Worm (Caenorhabditis elegans) whole organism, dauer: ENCODE data around the gene str-87.

Experiments used
- unc-62 ChIP-seq: sonication (generic microtip); optimal IDR thresholded peaks from 2 replicates; lab custom pipeline; 2017; ENCODE audit warnings: missing biosample characterization, missing genetic modification reagents, missing genetic modification characterization

str-87 gene

DNA sequence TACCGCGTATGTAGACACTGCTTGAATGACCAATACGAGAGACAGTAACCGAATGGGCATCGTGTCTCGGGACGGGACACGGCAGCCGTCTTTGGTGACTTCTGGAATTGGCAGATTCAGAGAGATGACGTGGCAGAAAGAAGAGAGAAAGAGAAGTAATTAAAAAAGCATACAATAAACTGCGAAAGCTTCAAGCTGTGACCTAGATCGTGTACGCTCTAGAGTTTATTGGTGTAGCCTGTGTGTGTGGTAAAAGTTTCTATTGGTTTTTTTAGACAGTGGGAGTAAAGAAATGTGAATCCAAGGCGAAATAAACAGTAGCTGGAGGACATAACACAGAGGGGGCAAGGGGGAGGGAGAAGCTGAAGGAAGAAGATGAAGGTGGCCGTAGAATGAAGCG lies 44.0 kb downstream of the str-87 start, which contains the start of gene T19A5.3:
Gene T19A5.3 (minus strand): TSS at position 101 of the 400 bp plus-strand sequence.
- no peak for TF ChIP-seq unc-62

DNA sequence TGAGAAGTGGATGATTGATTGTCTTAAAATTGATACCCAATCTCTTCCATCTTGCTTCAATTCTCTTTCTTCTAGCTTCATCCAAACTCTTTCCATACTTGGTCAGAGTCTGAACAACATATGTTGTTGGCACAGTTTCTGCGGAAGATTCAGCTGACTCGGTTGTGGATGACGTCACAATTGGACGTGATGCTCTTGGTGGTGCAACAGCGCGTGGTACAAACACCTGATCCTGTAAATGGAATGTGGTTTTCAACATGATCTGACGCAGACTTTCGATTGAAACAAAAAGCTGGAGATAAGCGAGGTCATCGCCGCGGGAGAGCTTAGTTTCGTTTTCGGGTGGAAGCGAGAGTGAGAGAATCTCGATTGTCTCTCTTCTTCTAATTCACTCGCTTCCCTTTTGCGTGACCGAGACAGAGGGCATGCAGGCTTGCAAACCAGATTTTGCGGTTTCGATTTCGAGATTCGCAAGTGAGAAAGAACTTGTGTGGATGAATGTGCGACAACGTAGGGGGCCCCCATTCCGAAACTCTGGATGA lies 45.5 kb downstream of the str-87 start:
- TF ChIP-seq unc-62, result no peak

DNA sequence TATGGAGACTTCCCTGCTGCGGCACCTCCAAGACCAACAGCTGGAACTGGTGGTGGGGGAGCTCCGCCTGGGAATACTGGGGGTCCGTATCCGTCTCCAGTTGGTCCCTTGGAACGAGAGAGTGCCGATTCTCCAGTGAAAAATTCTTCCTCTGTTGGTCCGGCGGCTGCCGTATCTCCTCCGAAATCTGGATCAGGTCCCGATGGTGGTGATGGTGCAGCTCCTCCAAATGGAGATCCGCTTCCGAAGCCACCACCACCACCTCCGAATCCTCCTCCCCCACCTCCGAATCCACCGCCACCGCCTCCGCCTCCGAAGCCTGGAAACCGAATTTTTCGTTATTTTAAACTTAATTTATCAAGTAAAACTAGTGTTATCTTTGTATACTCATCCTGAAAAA lies 47.6 kb downstream of the str-87 start:
- no peak for TF ChIP-seq unc-62

DNA sequence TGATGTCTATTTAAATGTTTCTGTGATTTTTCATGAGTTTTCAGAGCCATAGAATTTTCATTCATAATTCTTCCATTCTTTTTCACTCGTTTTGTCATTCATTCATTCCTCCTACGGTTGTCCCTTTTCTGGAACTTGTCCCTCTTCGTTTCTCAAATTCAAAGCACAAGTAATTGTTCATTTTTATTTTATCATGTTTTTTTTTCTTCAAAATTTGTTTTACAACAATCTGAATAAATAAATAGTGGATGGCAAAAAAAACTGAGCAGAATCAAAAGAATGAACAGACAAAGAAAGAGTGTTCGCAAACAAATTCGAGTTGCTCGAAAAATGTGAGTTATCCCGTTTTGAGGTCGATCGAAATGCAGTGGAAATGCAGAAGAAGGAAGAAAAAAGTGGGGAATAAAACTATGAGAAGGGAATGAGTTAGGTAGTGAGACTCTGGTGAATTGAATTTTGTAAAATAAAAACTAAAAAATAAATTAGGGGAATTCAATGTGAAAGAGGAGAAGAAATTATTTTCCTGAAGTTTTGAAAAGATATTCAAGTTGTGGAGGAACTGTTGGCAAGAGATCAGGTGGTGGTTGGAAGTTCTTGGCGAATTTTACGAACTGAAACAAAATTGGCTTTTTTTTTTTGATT lies 48.5 kb downstream of the str-87 start:
- TF ChIP-seq unc-62, result no peak

DNA sequence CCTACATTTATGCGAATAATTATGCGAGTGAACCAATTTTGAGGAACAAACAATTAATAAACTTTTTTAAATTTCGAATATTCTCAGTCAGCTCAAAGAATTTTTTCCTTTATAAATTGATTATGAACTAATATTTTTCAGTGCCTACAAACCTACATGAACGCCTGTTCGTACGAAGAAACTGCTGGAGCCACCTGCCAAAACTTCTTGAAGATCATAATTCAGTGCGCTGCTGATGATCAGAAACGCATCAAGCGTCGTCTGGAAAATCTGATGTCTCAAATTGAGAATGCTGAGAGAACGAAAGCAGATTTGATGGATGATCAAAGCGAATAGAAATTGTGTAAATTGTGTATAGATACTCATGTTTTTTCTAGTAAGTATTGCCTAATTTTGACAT lies 49.1 kb downstream of the str-87 start:
- no peak for TF ChIP-seq unc-62

DNA sequence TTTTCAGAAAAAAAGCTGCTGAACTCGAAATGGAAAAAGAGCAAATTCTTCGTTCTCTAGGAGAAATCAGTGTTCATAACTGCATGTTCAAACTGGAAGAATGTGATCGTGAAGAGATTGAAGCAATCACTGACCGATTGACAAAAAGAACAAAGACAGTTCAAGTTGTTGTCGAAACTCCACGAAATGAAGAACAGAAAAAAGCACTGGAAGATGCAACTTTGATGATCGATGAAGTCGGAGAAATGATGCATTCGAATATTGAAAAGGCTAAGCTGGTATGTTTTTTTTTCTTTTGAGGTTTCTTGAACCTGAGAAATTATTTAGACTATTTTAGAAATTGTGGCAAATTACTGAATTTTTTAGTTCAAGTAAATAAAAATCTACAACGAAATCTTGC lies 49.6 kb downstream of the str-87 start:
- TF ChIP-seq unc-62, result no peak

DNA sequence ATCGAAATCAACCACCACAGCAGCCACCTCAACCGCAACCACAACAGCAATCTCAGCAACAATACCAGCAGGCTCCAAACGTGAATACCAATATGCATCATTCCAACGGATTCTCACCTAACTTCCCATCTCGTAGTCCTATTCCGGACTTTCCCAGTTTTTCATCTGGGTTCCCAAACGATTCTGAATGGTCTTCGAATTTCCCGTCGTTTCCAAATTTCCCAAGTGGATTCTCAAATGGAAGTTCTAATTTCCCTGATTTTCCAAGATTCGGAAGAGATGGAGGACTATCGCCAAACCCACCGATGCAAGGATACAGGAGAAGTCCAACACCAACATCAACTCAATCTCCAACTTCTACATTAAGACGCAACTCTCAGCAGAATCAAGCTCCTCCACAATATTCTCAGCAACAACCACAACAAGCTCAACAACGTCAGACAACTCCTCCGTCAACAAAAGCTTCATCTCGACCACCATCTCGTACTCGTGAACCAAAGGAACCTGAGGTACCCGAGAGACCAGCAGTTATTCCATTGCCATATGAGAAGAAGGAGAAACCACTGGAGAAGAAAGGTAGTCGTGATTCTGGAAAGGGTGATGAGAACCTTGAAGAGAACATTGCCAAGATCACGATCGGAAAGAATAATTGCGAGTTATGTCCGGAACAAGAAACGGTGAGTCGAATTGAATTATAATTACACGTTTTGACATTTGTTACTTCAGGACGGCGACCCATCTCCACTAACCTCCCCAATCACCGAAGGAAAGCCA lies 50.3 kb downstream of the str-87 start:
- TF ChIP-seq unc-62, result no peak

DNA sequence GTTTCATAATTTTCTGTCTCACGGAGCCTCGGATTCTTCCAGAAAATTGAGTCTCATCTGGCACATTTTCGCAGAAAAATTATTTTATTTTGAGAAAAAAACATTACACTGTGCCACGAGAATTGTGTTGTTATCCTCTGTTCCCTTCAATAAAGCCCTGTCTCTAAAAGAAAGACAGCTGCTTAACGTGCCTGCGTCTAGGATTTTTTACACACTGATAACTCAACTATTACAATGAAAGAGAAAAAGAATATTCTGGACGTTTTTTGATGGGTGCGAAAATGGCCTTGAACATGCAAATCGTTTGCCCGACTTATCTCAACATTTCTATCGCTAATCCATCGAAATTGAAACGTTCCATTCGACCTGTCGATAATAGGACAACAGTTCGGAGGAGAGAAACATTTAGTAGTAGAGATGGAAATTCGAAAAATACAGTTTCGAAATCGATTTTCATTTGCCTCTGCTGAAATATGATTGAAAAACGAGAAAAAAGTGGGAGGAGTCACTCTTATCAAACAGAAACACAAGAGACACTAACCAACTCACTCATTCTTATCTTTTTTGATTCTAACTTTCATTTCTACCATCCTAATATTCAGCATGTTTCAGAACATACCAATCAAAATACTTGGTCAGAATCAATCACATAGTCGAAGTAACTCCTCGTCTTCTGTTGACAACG lies 51.1 kb downstream of the str-87 start:
- TF ChIP-seq unc-62, result no peak
